Worm (Caenorhabditis elegans) whole organism, L2 larva: ENCODE measurements around the gene uda-1.
"Not testable (repeated sequence)": the region's sequence is repeated elsewhere in the genome, so short reads cannot be mapped to it uniquely, and the experiment has no call there.

Experiments
- C34F6.9 ChIP-seq: fragments of 150-350 bp; optimal IDR thresholded peaks from 2 replicates; lab custom pipeline; 2014; ENCODE audit warnings: missing biosample characterization, missing genetic modification characterization
- F13H6.1 ChIP-seq: sonication (generic microtip); optimal IDR thresholded peaks from 2 replicates; lab custom pipeline; 2016; ENCODE audit warnings: missing genetic modification characterization, missing compliant biosample characterization
- R02D3.7 ChIP-seq: fragments of 150-350 bp; optimal IDR thresholded peaks from 2 replicates; lab custom pipeline; 2014; ENCODE audit warnings: missing biosample characterization, missing genetic modification characterization
- Y55F3AM.14 ChIP-seq: fragments of 200-800 bp; sonication (Bioruptor generic); optimal IDR thresholded peaks from 2 replicates; lab custom pipeline; 2018; ENCODE audit warnings: mild to moderate bottlenecking, missing genetic modification characterization, missing compliant biosample characterization
- aly-2 ChIP-seq: fragments of 150-350 bp; optimal IDR thresholded peaks from 2 replicates; lab custom pipeline; 2014; ENCODE audit warnings: missing biosample characterization, missing genetic modification characterization
- ama-1 ChIP-seq: fragments of 150-350 bp; optimal IDR thresholded peaks from 2 replicates; lab custom pipeline; 2018; ENCODE audit warnings: inconsistent platforms
- blmp-1 ChIP-seq: sonication (generic microtip); optimal IDR thresholded peaks from 2 replicates; lab custom pipeline; 2017; ENCODE audit warnings: missing genetic modification characterization, mild to moderate bottlenecking, missing compliant biosample characterization, antibody characterized with exemption, moderate library complexity; ENCODE audit not compliant: insufficient read depth
- ceh-16 ChIP-seq: fragments of 150-350 bp; optimal IDR thresholded peaks from 2 replicates; lab custom pipeline; 2014; ENCODE audit warnings: missing biosample characterization, missing genetic modification characterization
- crh-2 ChIP-seq: sonication (generic microtip); optimal IDR thresholded peaks from 2 replicates; lab custom pipeline; 2017; ENCODE audit warnings: missing biosample characterization, missing genetic modification characterization
- egl-27 ChIP-seq: sonication (generic microtip); optimal IDR thresholded peaks from 3 replicates; lab custom pipeline; 2017; ENCODE audit warnings: missing biosample characterization, missing genetic modification reagents, missing genetic modification characterization
- elt-1 ChIP-seq: fragments of 150-350 bp; optimal IDR thresholded peaks from 2 replicates; lab custom pipeline; 2014; ENCODE audit warnings: missing biosample characterization, missing genetic modification characterization
- elt-3 ChIP-seq: sonication (generic microtip); optimal IDR thresholded peaks from 2 replicates; lab custom pipeline; 2017; ENCODE audit warnings: missing biosample characterization, missing genetic modification characterization
- fos-1 ChIP-seq: fragments of 150-350 bp; optimal IDR thresholded peaks from 2 replicates; lab custom pipeline; 2014; ENCODE audit warnings: missing biosample characterization, missing genetic modification characterization
- gmeb-1 ChIP-seq: fragments of 150-350 bp; optimal IDR thresholded peaks from 2 replicates; lab custom pipeline; 2014; ENCODE audit warnings: missing biosample characterization, missing genetic modification characterization
- lin-11 ChIP-seq: fragments of 150-350 bp; sonication (generic microtip); optimal IDR thresholded peaks from 2 replicates; lab custom pipeline; 2014; ENCODE audit warnings: missing biosample characterization, missing genetic modification characterization, inconsistent platforms, mixed read lengths
- lin-13 ChIP-seq: fragments of 150-350 bp; optimal IDR thresholded peaks from 2 replicates; lab custom pipeline; 2014; ENCODE audit warnings: missing biosample characterization, missing genetic modification reagents, missing genetic modification characterization
- lin-39 ChIP-seq: fragments of 150-350 bp; optimal IDR thresholded peaks from 2 replicates; lab custom pipeline; 2014; ENCODE audit warnings: missing biosample characterization, missing genetic modification reagents, missing genetic modification characterization
- lsy-2 ChIP-seq, 2 experiments: fragments of 150-350 bp in 1 of 2; sonication (generic microtip) in 1 of 2; optimal IDR thresholded peaks; 2 replicates each; lab custom pipeline; 2014 to 2017; ENCODE audit warnings: missing biosample characterization in 2 of 2, missing genetic modification characterization in 2 of 2
- mbf-1 ChIP-seq: sonication (generic microtip); optimal IDR thresholded peaks from 2 replicates; lab custom pipeline; 2017; ENCODE audit warnings: missing biosample characterization, missing genetic modification characterization
- nhr-11 ChIP-seq: fragments of 150-350 bp; optimal IDR thresholded peaks from 2 replicates; lab custom pipeline; 2014; ENCODE audit warnings: missing biosample characterization, missing genetic modification characterization
- nhr-12 ChIP-seq: fragments of 150-350 bp; optimal IDR thresholded peaks from 2 replicates; lab custom pipeline; 2014; ENCODE audit warnings: missing biosample characterization, missing genetic modification characterization
- nhr-129 ChIP-seq: fragments of 150-350 bp; optimal IDR thresholded peaks from 2 replicates; lab custom pipeline; 2014; ENCODE audit warnings: missing biosample characterization, missing genetic modification characterization
- nhr-21 ChIP-seq: fragments of 150-350 bp; optimal IDR thresholded peaks from 2 replicates; lab custom pipeline; 2014; ENCODE audit warnings: missing biosample characterization, missing genetic modification characterization
- nhr-6 ChIP-seq: fragments of 150-350 bp; optimal IDR thresholded peaks from 2 replicates; lab custom pipeline; 2014; ENCODE audit warnings: missing biosample characterization, missing genetic modification characterization
- nhr-77 ChIP-seq: fragments of 150-350 bp; optimal IDR thresholded peaks from 2 replicates; lab custom pipeline; 2014; ENCODE audit warnings: missing biosample characterization, missing genetic modification characterization
- sem-4 ChIP-seq: fragments of 150-350 bp; optimal IDR thresholded peaks from 2 replicates; lab custom pipeline; 2014; ENCODE audit warnings: missing biosample characterization, missing genetic modification reagents, missing genetic modification characterization
- skn-1 ChIP-seq: sonication (generic microtip); optimal IDR thresholded peaks from 2 replicates; lab custom pipeline; 2017; ENCODE audit warnings: missing biosample characterization, missing genetic modification characterization
- sma-3 ChIP-seq: sonication (generic microtip); optimal IDR thresholded peaks from 2 replicates; lab custom pipeline; 2016; ENCODE audit warnings: missing genetic modification reagents, missing genetic modification characterization, missing compliant biosample characterization
- sma-9 ChIP-seq, 2 experiments: fragments of 150-350 bp in 1 of 2; sonication (generic microtip) in 1 of 2; optimal IDR thresholded peaks; 2 replicates each; lab custom pipeline; 2014 to 2016; ENCODE audit warnings: missing genetic modification characterization in 2 of 2, mild to moderate bottlenecking in 1 of 2, missing biosample characterization in 1 of 2, missing compliant biosample characterization in 1 of 2, missing genetic modification reagents in 1 of 2, moderate library complexity in 1 of 2
- unc-55 ChIP-seq: fragments of 150-350 bp; sonication (generic microtip); optimal IDR thresholded peaks from 3 replicates; lab custom pipeline; 2014; ENCODE audit warnings: missing biosample characterization, missing genetic modification reagents, missing genetic modification characterization
- zag-1 ChIP-seq: fragments of 150-350 bp; optimal IDR thresholded peaks from 2 replicates; lab custom pipeline; 2014; ENCODE audit warnings: missing biosample characterization, missing genetic modification characterization
- ztf-1 ChIP-seq: fragments of 200-800 bp; sonication (Bioruptor generic); conservative IDR thresholded peaks from 2 replicates; pipeline ENCODE4 v1.3.6; 2022; ENCODE audit warnings: missing genetic modification characterization, missing compliant biosample characterization
- ztf-11 ChIP-seq: sonication (generic microtip); optimal IDR thresholded peaks from 2 replicates; lab custom pipeline; 2017; ENCODE audit warnings: missing biosample characterization, missing genetic modification characterization

Gene uda-1

ce11 chrV:9978425-9978824 is 26.1 kb upstream of the uda-1 start (continued):
- TF ChIP-seq nhr-129 (tag; lab: Kevin White, UChicago): peak; percentile 33
- no peak for TF ChIP-seq nhr-6
- no peak for TF ChIP-seq nhr-12 (tag; lab: Kevin White, UChicago)
- TF ChIP-seq ztf-1 (GFP tag; lab: Robert Waterston, UW): no peak
- no peak for TF ChIP-seq Y55F3AM.14 (GFP tag; lab: Kevin White, UChicago)
- peak; percentile 22 for TF ChIP-seq zag-1
- no peak for TF ChIP-seq aly-2
- no peak for TF ChIP-seq R02D3.7 (tag; lab: Kevin White, UChicago)
- no peak for TF ChIP-seq elt-1 (tag; lab: Kevin White, UChicago)
- TF ChIP-seq egl-27 (tag; lab: Kevin White, UChicago): no peak
- no peak for TF ChIP-seq mbf-1 (tag; lab: Kevin White, UChicago)

- peak; percentile 5 for TF ChIP-seq blmp-1
- peak in 1 of 2 experiments; percentile 62 for TF ChIP-seq lsy-2 (tag; optimal IDR thresholded peaks at IDR 0.05; lab: Kevin White, UChicago)
- peak; percentile 68 for TF ChIP-seq gmeb-1 (tag; lab: Kevin White, UChicago)
- TF ChIP-seq sma-3 (GFP tag; lab: Kevin White, UChicago): peak; percentile 91
- peak; percentile 22 for TF ChIP-seq sma-9 (GFP tag; optimal IDR thresholded peaks at IDR 0.05; lab: Kevin White, UChicago)
- TF ChIP-seq sma-9 (tag; optimal IDR thresholded peaks at IDR 0.05; lab: Kevin White, UChicago): not testable (repeated sequence)
- peak; percentile 14 for TF ChIP-seq egl-27 (tag; lab: Kevin White, UChicago)
- TF ChIP-seq unc-55: peak; percentile 58
- TF ChIP-seq sem-4 (tag; lab: Kevin White, UChicago): peak; percentile 40
- peak; percentile 85 for TF ChIP-seq F13H6.1 (tag; lab: Kevin White, UChicago)
- TF ChIP-seq crh-2: peak; percentile 65
- TF ChIP-seq nhr-21 (tag; lab: Kevin White, UChicago): peak; percentile 41
- peak; percentile 26 for TF ChIP-seq fos-1 (tag; lab: Kevin White, UChicago)
- TF ChIP-seq lin-13 (GFP tag; lab: Kevin White, UChicago): peak; percentile 80
- peak; percentile 22 for TF ChIP-seq nhr-129 (tag; lab: Kevin White, UChicago)
- peak; percentile 58 for TF ChIP-seq C34F6.9
- TF ChIP-seq lin-11 (tag; lab: Kevin White, UChicago): peak; percentile 56
Observed at ce11 chrV:9980731-9981483, 23.6 kb upstream of the uda-1 start, which contains the start of the genes ruvb-1 and tofu-1. ruvb-1 (minus strand) TSS chrV:9980802. tofu-1 (plus strand) TSS chrV:9981147.

DNA sequence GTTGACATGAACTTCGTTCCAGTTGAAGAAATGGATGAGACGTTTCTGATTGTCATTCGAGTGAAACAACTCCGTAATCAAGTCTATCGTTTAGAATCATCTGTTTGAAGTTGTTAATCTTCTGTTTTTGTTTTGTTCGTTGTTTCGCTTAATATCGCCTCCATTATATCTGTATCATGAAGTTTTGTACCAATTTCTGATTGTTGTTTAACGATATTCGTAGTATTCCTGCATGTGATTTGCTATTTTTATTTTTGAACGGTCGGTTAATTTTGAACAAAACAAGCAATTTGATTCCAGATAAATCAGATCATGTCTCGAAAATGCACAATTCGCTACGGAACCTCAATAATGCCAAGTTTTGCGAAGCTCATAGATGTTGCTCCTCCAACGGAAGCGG is 22.0 kb upstream of the uda-1 start, which contains the start of gene C27H6.9:
TSS of gene C27H6.9 (plus strand) at position 301 of the 400 bp plus-strand sequence.
- no peak for TF ChIP-seq aly-2
- TF ChIP-seq lin-39 (tag; lab: Kevin White, UChicago): no peak
- no peak for TF ChIP-seq F13H6.1 (tag; lab: Kevin White, UChicago)
- no peak for TF ChIP-seq lsy-2 (tag; optimal IDR thresholded peaks at IDR 0.05; lab: Kevin White, UChicago)
- no peak for TF ChIP-seq nhr-77 (tag; lab: Kevin White, UChicago)
- TF ChIP-seq sem-4 (tag; lab: Kevin White, UChicago): no peak
- TF ChIP-seq elt-3 (tag; lab: Kevin White, UChicago): no peak
- TF ChIP-seq nhr-12 (tag; lab: Kevin White, UChicago): no peak
- no peak for TF ChIP-seq mbf-1 (tag; lab: Kevin White, UChicago)
- TF ChIP-seq ceh-16 (tag; lab: Kevin White, UChicago): no peak
- TF ChIP-seq blmp-1: no peak
- TF ChIP-seq gmeb-1 (tag; lab: Kevin White, UChicago): no peak

DNA sequence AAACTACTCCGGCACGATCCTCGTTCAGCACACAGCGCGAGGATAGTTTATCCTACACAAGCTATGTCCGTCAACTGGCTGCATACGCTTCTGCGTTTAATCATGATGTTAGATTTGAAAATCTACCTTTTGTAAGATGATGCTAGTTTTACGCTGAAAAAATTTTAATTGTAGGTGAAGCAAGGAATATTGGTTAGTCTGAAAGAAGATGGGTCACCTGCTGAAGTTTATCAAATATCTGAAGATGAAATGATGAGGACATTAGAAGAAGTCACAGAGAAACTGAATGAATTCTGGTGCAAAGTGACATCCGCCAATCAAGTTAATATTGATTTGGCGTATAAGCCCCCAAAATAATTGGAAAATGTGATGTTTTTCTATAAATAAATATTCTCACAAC is 21.0 kb upstream of the uda-1 start:
- TF ChIP-seq egl-27 (tag; lab: Kevin White, UChicago) (no peak), ceh-16 (tag; lab: Kevin White, UChicago) (no peak), lsy-2 (tag; optimal IDR thresholded peaks at IDR 0.05; lab: Kevin White, UChicago) (peak in 1 of 2 experiments; percentile 25)

ce11 chrV:9984821-9985220 is 19.7 kb upstream of the uda-1 start:
- TF ChIP-seq unc-55 (peak; percentile 52), fos-1 (tag; lab: Kevin White, UChicago) (peak; percentile 58), lin-39 (tag; lab: Kevin White, UChicago) (no peak), ztf-11 (tag; lab: Kevin White, UChicago) (no peak), Y55F3AM.14 (GFP tag; lab: Kevin White, UChicago) (no peak), ama-1 (lab: Kevin White, UChicago) (peak; percentile 29), lsy-2 (tag; optimal IDR thresholded peaks at IDR 0.05; lab: Kevin White, UChicago) (no peak), F13H6.1 (tag; lab: Kevin White, UChicago) (peak; percentile 3), ceh-16 (tag; lab: Kevin White, UChicago) (no peak), skn-1 (tag; lab: Kevin White, UChicago) (no peak), C34F6.9 (peak; percentile 23), zag-1 (no peak), blmp-1 (no peak), nhr-11 (tag; lab: Kevin White, UChicago) (peak; percentile 53), crh-2 (peak; percentile 33), lin-11 (tag; lab: Kevin White, UChicago) (no peak)
